Worm (Caenorhabditis elegans): Measurements from ENCODE around the gene M70.1.

The M70.1 gene

DNA sequence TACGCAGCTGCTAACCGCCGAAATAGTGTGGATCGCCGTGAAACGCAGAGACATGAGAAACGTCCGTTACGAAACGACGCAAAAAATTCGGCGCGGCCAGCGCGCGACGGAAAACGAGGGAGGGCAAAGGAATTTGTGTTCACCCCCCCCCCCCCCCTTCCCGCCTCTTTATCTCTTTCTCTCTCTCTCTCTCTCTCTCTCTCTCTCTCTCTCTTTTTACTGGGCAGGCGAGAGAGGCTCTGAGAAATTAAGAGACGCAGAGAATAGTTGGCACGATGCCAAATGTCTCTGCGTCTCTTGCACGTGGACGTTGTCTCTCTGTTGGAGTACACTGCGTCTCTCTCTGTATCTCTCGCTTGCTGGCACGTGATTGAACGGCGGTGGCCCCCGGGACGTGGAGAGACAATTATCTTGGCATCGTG, 26.3 kb upstream of the M70.1 start (continued):
- TF ChIP-seq fos-1 (tag; optimal IDR thresholded peaks at IDR 0.05) (peak; percentile 79), egl-27 (tag; optimal IDR thresholded peaks at IDR 0.05) (peak; percentile 43 to 86), ceh-82 (tag; optimal IDR thresholded peaks at IDR 0.05) (peak; percentile 76 to 94 (median 90)), isw-1 (GFP tag; IDR thresholded peaks at IDR 0.05) (peak; percentile 95), nhr-12 (tag; optimal IDR thresholded peaks at IDR 0.05) (peak; percentile 42), irx-1 (tag; optimal IDR thresholded peaks at IDR 0.05) (peak; percentile 98), lin-13 (GFP tag; optimal IDR thresholded peaks at IDR 0.05) (peak; percentile 96), ceh-8 (GFP tag; optimal IDR thresholded peaks at IDR 0.05) (peak; percentile 96), zag-1 (tag; optimal IDR thresholded peaks at IDR 0.05) (no peak), fkh-8 (tag; optimal IDR thresholded peaks at IDR 0.05) (peak; percentile 99), hlh-4 (tag; optimal IDR thresholded peaks at IDR 0.05) (no peak), ets-5 (GFP tag; IDR thresholded peaks at IDR 0.05) (no peak), fkh-10 (GFP tag; optimal IDR thresholded peaks at IDR 0.05) (peak; percentile 86), alr-1 (tag; optimal IDR thresholded peaks at IDR 0.05; ENCODE audit: borderline replicate concordance) (no peak), vab-15 (tag; optimal IDR thresholded peaks at IDR 0.05) (peak; percentile 59), pax-3 (tag; optimal IDR thresholded peaks at IDR 0.05) (peak; percentile 99), C34B4.2 (tag; optimal IDR thresholded peaks at IDR 0.05) (peak; percentile 93), nhr-85 (tag) (peak; percentile 100), nhr-71 (tag; optimal IDR thresholded peaks at IDR 0.05) (peak; percentile 100), nhr-28 (tag; optimal IDR thresholded peaks at IDR 0.05) (no peak), unc-98 (GFP tag; IDR thresholded peaks at IDR 0.05) (peak; percentile 84), nhr-77 (tag; optimal IDR thresholded peaks at IDR 0.05) (peak; percentile 92), elt-3 (tag; optimal IDR thresholded peaks at IDR 0.05) (peak in 3 of 6 experiments; percentile 76 to 85 (median 81)), unc-30 (tag; optimal IDR thresholded peaks at IDR 0.05) (no peak), mdl-1 (tag; optimal IDR thresholded peaks at IDR 0.05) (peak; percentile 97 to 98), mep-1 (tag; optimal IDR thresholded peaks at IDR 0.05) (peak; percentile 86), ama-1 (optimal IDR thresholded peaks at IDR 0.05) (no peak), Y116A8C.19 (tag; optimal IDR thresholded peaks at IDR 0.05; ENCODE audit: borderline replicate concordance) (no peak), grh-1 (GFP tag; IDR thresholded peaks at IDR 0.05) (peak; percentile 99), sox-4 (tag; optimal IDR thresholded peaks at IDR 0.05) (peak; percentile 91), efl-3 (GFP tag; optimal IDR thresholded peaks at IDR 0.05) (peak; percentile 95), tbx-2 (tag; optimal IDR thresholded peaks at IDR 0.05) (peak; percentile 98), aly-2 (tag; optimal IDR thresholded peaks at IDR 0.05) (peak; percentile 52), ztf-11 (tag; optimal IDR thresholded peaks at IDR 0.05) (peak; percentile 51 to 96), nhr-90 (tag; optimal IDR thresholded peaks at IDR 0.05; ENCODE audit: poor library complexity) (peak; percentile 98), unc-86 (tag; optimal IDR thresholded peaks at IDR 0.05) (peak; percentile 99), aha-1 (tag; optimal IDR thresholded peaks at IDR 0.05) (peak; percentile 90), jun-1 (tag; optimal IDR thresholded peaks at IDR 0.05) (peak; percentile 96), zip-4 (GFP tag; optimal IDR thresholded peaks at IDR 0.05) (peak; percentile 96), mef-2 (tag; optimal IDR thresholded peaks at IDR 0.05) (peak; percentile 77), lin-14 (GFP tag; optimal IDR thresholded peaks at IDR 0.05) (peak; percentile 100)

DNA sequence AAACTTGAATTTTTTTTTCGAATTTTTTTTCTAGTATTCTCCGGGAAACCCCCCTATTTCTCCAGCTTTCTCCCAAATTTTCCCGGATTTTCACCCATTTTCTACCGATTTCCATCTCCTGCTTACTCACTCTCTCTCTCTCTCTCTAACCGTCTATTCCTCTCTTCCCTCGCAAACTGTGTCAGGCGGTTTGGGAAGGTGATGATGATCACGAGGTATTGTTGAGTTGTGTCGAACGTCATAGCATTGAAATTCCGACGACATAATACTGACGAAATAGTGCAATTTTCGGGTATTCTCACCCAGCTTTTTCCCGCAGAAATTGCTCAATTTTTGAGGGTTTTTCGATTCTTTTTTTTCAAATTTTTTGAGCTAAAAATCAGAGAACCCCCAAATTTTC, 25.5 kb upstream of the M70.1 start:
- TF ChIP-seq hlh-17 (GFP tag; optimal IDR thresholded peaks at IDR 0.05; ENCODE audit: borderline replicate concordance): no peak
- TF ChIP-seq mdl-1 (tag; optimal IDR thresholded peaks at IDR 0.05): peak in 1 of 2 experiments; percentile 86
- TF ChIP-seq hpl-2 (GFP tag; optimal IDR thresholded peaks at IDR 0.05): no peak
- TF ChIP-seq mab-9 (GFP tag; IDR thresholded peaks at IDR 0.05): no peak
- no peak for TF ChIP-seq unc-62 (GFP tag; optimal IDR thresholded peaks at IDR 0.05)
- TF ChIP-seq nhr-84 (tag; optimal IDR thresholded peaks at IDR 0.05): no peak
- TF ChIP-seq rnt-1 (tag; optimal IDR thresholded peaks at IDR 0.05): peak; percentile 75
- TF ChIP-seq lin-14 (GFP tag; optimal IDR thresholded peaks at IDR 0.05): peak; percentile 74
- no peak for TF ChIP-seq zip-4 (GFP tag; optimal IDR thresholded peaks at IDR 0.05)
- TF ChIP-seq snu-23 (GFP tag; optimal IDR thresholded peaks at IDR 0.05): peak; percentile 75
- no peak for TF ChIP-seq ceh-88 (GFP tag; IDR thresholded peaks at IDR 0.05)
- TF ChIP-seq fos-1 (tag; optimal IDR thresholded peaks at IDR 0.05): peak; percentile 23
- no peak for TF ChIP-seq lin-15B (tag; optimal IDR thresholded peaks at IDR 0.05)
- TF ChIP-seq sup-37 (GFP tag; optimal IDR thresholded peaks at IDR 0.05): peak; percentile 6
- peak; percentile 83 for TF ChIP-seq nhr-85 (tag)
- TF ChIP-seq lsy-2 (tag; optimal IDR thresholded peaks at IDR 0.05): peak; percentile 51 to 61
- no peak for TF ChIP-seq fkh-4 (tag; optimal IDR thresholded peaks at IDR 0.05; ENCODE audit: borderline replicate concordance)
- no peak for TF ChIP-seq aha-1 (tag; optimal IDR thresholded peaks at IDR 0.05)
- peak; percentile 59 for TF ChIP-seq pax-3 (tag; optimal IDR thresholded peaks at IDR 0.05)
- TF ChIP-seq tlp-1 (tag; optimal IDR thresholded peaks at IDR 0.05): no peak
